Worm (Caenorhabditis elegans) whole organism, young adult: ENCODE measurements around the gene C14C6.8.
A peak's percentile ranks its signal among the peaks of the same experiment; 100 is the strongest.

Experiments
- ceh-40 ChIP-seq: fragments of 200-800 bp; sonication (Bioruptor generic); IDR thresholded peaks from 2 replicates; pipeline ENCODE4 v1.3.6; 2022; ENCODE audit warnings: missing genetic modification characterization, missing compliant biosample characterization
- ets-4 ChIP-seq: fragments of 200-800 bp; sonication (Bioruptor generic); optimal IDR thresholded peaks from 2 replicates; lab custom pipeline; 2018; ENCODE audit warnings: mild to moderate bottlenecking, missing genetic modification characterization, missing compliant biosample characterization
- lag-1 ChIP-seq: fragments of 200-800 bp; sonication (Bioruptor generic); IDR thresholded peaks from 2 replicates; pipeline ENCODE4 v1.3.6; 2022; ENCODE audit warnings: missing genetic modification reagents, missing genetic modification characterization, missing compliant biosample characterization
- mel-28 ChIP-seq: sonication (generic microtip); optimal IDR thresholded peaks from 2 replicates; lab custom pipeline; 2016; ENCODE audit warnings: borderline replicate concordance, mild to moderate bottlenecking, missing genetic modification characterization, missing compliant biosample characterization
- nfya-1 ChIP-seq: sonication (generic microtip); optimal IDR thresholded peaks from 2 replicates; lab custom pipeline; 2017; ENCODE audit warnings: antibody characterized with exemption, missing compliant biosample characterization, missing genetic modification characterization, borderline replicate concordance; ENCODE audit not compliant: insufficient read depth
- nhr-120 ChIP-seq: fragments of 200-800 bp; sonication (Bioruptor generic); IDR thresholded peaks from 2 replicates; pipeline ENCODE4 v1.3.6; 2022; ENCODE audit warnings: missing genetic modification characterization, missing compliant biosample characterization
- snpc-4 ChIP-seq, 5 experiments: fragments of 150-350 bp in 1 of 5; sonication (generic microtip) in 4 of 5; optimal IDR thresholded peaks; 2 replicates each; lab custom pipeline; 2014 to 2018; ENCODE audit warnings: missing genetic modification characterization in 5 of 5, missing biosample characterization in 3 of 5, antibody characterized with exemption in 2 of 5, mild to moderate bottlenecking in 2 of 5, missing compliant biosample characterization in 2 of 5, missing genotype in 2 of 5, moderate library complexity in 2 of 5, missing genetic modification reagents in 1 of 5
- unc-62 ChIP-seq: fragments of 150-350 bp; optimal IDR thresholded peaks from 2 replicates; lab custom pipeline; 2014; ENCODE audit warnings: missing biosample characterization, missing genetic modification reagents, missing genetic modification characterization

- TF ChIP-seq snpc-4 (GFP tag; optimal IDR thresholded peaks at IDR 0.05; lab: Kevin White, UChicago) (no peak), snpc-4 (tag; optimal IDR thresholded peaks at IDR 0.05; lab: Kevin White, UChicago) (peak in 1 of 4 experiments; percentile 65), unc-62 (no peak), lag-1 (no peak), mel-28 (no peak), ceh-40 (GFP tag; lab: Robert Waterston, UW) (no peak), nfya-1 (no peak), nhr-120 (GFP tag; lab: Robert Waterston, UW) (no peak), ets-4 (no peak)
Measured at ce11 chrV:559940-560339, 7.0 kb upstream of the C14C6.8 start, which contains the start of gene srx-7.
